Worm (Caenorhabditis elegans) whole organism, early embryonic: Measurements from ENCODE around the gene ckb-2.
A peak's percentile ranks its signal among the peaks of the same experiment; 100 is the strongest.

Source experiments
- B0310.2 ChIP-seq: sonication (generic microtip); optimal IDR thresholded peaks from 2 replicates; lab custom pipeline; 2016; ENCODE audit warnings: mild to moderate bottlenecking, missing genetic modification characterization, missing compliant biosample characterization
- F13C5.2 ChIP-seq: sonication (generic microtip); optimal IDR thresholded peaks from 2 replicates; lab custom pipeline; 2017; ENCODE audit warnings: mild to moderate bottlenecking, missing genetic modification characterization, inconsistent platforms, missing compliant biosample characterization
- aly-1 ChIP-seq: sonication (generic microtip); optimal IDR thresholded peaks from 2 replicates; lab custom pipeline; 2016; ENCODE audit warnings: missing genetic modification characterization, missing compliant biosample characterization
- ama-1 ChIP-seq: fragments of 150-350 bp; optimal IDR thresholded peaks from 2 replicates; lab custom pipeline; 2014
- ceh-13 ChIP-seq: fragments of 200-800 bp; sonication (Bioruptor generic); optimal IDR thresholded peaks from 2 replicates; lab custom pipeline; 2018; ENCODE audit warnings: mild to moderate bottlenecking, missing genetic modification characterization, missing compliant biosample characterization
- ceh-36 ChIP-seq: sonication (generic microtip); optimal IDR thresholded peaks from 2 replicates; lab custom pipeline; 2016; ENCODE audit warnings: missing genetic modification characterization, inconsistent platforms, missing compliant biosample characterization
- ets-7 ChIP-seq: sonication (generic microtip); optimal IDR thresholded peaks from 2 replicates; lab custom pipeline; 2016; ENCODE audit warnings: missing genotype, missing genetic modification characterization, missing compliant biosample characterization
- flt-1 ChIP-seq: fragments of 200-800 bp; sonication (Bioruptor generic); IDR thresholded peaks from 2 replicates; pipeline ENCODE4 v1.3.6; 2022; ENCODE audit warnings: missing genetic modification characterization, missing compliant biosample characterization
- hmbx-1 ChIP-seq: sonication (generic microtip); optimal IDR thresholded peaks from 2 replicates; lab custom pipeline; 2016; ENCODE audit warnings: mild to moderate bottlenecking, missing genetic modification characterization, missing compliant biosample characterization
- hmg-4 ChIP-seq: fragments of 200-800 bp; sonication (Bioruptor generic); optimal IDR thresholded peaks from 2 replicates; lab custom pipeline; 2018; ENCODE audit warnings: mild to moderate bottlenecking, missing genetic modification characterization, missing compliant biosample characterization
- hnd-1 ChIP-seq: sonication (generic microtip); optimal IDR thresholded peaks from 2 replicates; lab custom pipeline; 2016; ENCODE audit warnings: missing genetic modification characterization, missing compliant biosample characterization
- pes-1 ChIP-seq: fragments of 200-800 bp; sonication (Bioruptor generic); IDR thresholded peaks from 2 replicates; pipeline ENCODE4 v1.3.6; 2022; ENCODE audit warnings: missing genetic modification reagents, missing genetic modification characterization, missing compliant biosample characterization
- scrt-1 ChIP-seq: fragments of 200-800 bp; sonication (Bioruptor generic); IDR thresholded peaks from 2 replicates; pipeline ENCODE4 v1.3.6; 2022; ENCODE audit warnings: missing genetic modification characterization, missing compliant biosample characterization
- sea-1 ChIP-seq: fragments of 200-800 bp; sonication (Bioruptor generic); conservative IDR thresholded peaks from 2 replicates; pipeline ENCODE4 v1.3.6; 2022; ENCODE audit warnings: missing genetic modification characterization, missing compliant biosample characterization
- tbx-11 ChIP-seq: fragments of 200-800 bp; sonication (Bioruptor generic); IDR thresholded peaks from 2 replicates; pipeline ENCODE4 v1.3.6; 2022; ENCODE audit warnings: missing genetic modification characterization, missing compliant biosample characterization
- tbx-37 ChIP-seq: fragments of 200-800 bp; sonication (Bioruptor generic); conservative IDR thresholded peaks from 2 replicates; pipeline ENCODE4 v1.3.6; 2022; ENCODE audit warnings: missing genetic modification reagents, missing genetic modification characterization, missing compliant biosample characterization
- tra-4 ChIP-seq: sonication (generic microtip); optimal IDR thresholded peaks from 2 replicates; lab custom pipeline; 2017; ENCODE audit warnings: missing genetic modification characterization, missing compliant biosample characterization

Gene ckb-2

DNA sequence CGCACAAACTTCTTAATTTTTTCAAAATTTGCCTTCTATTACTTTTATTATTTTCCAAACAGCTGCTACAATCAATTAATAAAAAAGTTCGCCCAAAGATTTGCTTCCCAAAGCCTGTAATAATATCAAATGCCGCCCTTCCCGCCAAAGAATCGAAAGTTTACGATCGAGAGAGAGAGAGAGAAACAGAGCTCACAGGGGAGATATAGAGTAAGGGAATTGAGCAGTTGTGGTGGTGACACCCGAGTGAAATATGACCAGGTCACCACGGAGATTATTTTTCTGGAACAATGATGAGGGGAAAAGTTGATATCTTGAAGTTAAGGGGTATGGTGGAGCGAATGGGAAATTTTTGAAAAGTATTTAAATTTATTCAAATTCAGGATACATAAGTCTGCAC lies 7.8 kb upstream of the ckb-2 start:
- TF ChIP-seq ama-1 (lab: Kevin White, UChicago) (no peak), flt-1 (GFP tag; lab: Robert Waterston, UW) (no peak), aly-1 (tag; lab: Kevin White, UChicago) (no peak)

ce11 chrIII:4362332-4362731 lies 5.4 kb upstream of the ckb-2 start:
- no peak for TF ChIP-seq tbx-37 (GFP tag; lab: Robert Waterston, UW)
- TF ChIP-seq B0310.2 (tag; lab: Kevin White, UChicago), result no peak
- no peak for TF ChIP-seq tbx-11 (GFP tag; lab: Robert Waterston, UW)
- peak; percentile 4 for TF ChIP-seq F13C5.2 (tag; lab: Kevin White, UChicago)
- TF ChIP-seq scrt-1, result no peak
- 0 out of 2 replicates have a peak, but pooled peaks have one; percentile 22 for TF ChIP-seq flt-1 (GFP tag; lab: Robert Waterston, UW)
- TF ChIP-seq ets-7 (tag; lab: Kevin White, UChicago), result no peak
- TF ChIP-seq sea-1 (GFP tag; lab: Robert Waterston, UW), result no peak
- TF ChIP-seq pes-1, result no peak; the same call in 1 of the 2 replicates
- TF ChIP-seq hmbx-1, result no peak
- no peak for TF ChIP-seq hnd-1
- no peak for TF ChIP-seq ama-1 (lab: Kevin White, UChicago)
- TF ChIP-seq ceh-36 (tag; lab: Kevin White, UChicago), result no peak
- TF ChIP-seq aly-1 (tag; lab: Kevin White, UChicago), result peak; percentile 1
- TF ChIP-seq ceh-13 (GFP tag; lab: Kevin White, UChicago), result peak; percentile 13
- no peak for TF ChIP-seq tra-4 (tag; lab: Kevin White, UChicago)
- TF ChIP-seq hmg-4 (GFP tag; lab: Kevin White, UChicago), result no peak

DNA sequence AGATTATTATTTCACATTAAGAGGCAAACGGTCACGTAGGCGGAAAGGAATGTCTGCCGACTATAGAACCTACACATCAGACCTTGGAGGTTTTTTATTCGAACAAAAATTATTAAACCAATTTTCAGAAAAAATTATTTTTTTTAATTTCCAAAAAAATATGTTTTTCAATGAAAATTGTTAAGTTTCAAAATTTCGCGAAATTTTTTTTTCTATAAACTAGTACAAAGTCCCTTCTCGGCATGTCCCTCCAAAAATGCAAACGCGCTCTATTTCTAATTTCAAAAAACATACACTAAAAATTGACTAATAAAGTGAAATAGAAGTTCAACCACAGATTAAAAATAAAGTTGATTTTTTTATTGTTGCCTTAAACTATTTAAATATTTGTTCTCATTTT lies 2.8 kb upstream of the ckb-2 start, which contains the start of gene ckb-1:
Gene ckb-1, plus strand, starts transcription at position 301 of the 400 bp plus-strand sequence.
- TF ChIP-seq hmbx-1 (no peak), tbx-11 (GFP tag; lab: Robert Waterston, UW) (no peak)

ce11 chrIII:4369381-4369809 lies 1.6 kb downstream of the ckb-2 start:
- TF ChIP-seq tbx-11 (GFP tag; lab: Robert Waterston, UW) (peak; percentile 77), ets-7 (tag; lab: Kevin White, UChicago) (peak; percentile 40), aly-1 (tag; lab: Kevin White, UChicago) (peak; percentile 87), sea-1 (GFP tag; lab: Robert Waterston, UW) (peak; percentile 75; the same call in 1 of the 2 replicates), ceh-13 (GFP tag; lab: Kevin White, UChicago) (peak; percentile 22), tbx-37 (GFP tag; lab: Robert Waterston, UW) (peak; percentile 82), scrt-1 (peak; percentile 86), ceh-36 (tag; lab: Kevin White, UChicago) (peak; percentile 23), hmbx-1 (peak; percentile 40), B0310.2 (tag; lab: Kevin White, UChicago) (peak; percentile 1), F13C5.2 (tag; lab: Kevin White, UChicago) (peak; percentile 84), flt-1 (GFP tag; lab: Robert Waterston, UW) (peak; percentile 85), hmg-4 (GFP tag; lab: Kevin White, UChicago) (peak; percentile 75), pes-1 (peak; percentile 89)

- no peak for TF ChIP-seq ama-1 (lab: Kevin White, UChicago)
- TF ChIP-seq sea-1 (GFP tag; lab: Robert Waterston, UW), result no peak
- no peak for TF ChIP-seq tbx-37 (GFP tag; lab: Robert Waterston, UW)
- TF ChIP-seq ceh-13 (GFP tag; lab: Kevin White, UChicago), result no peak
- TF ChIP-seq hmbx-1, result no peak
- TF ChIP-seq pes-1, result no peak
- no peak for TF ChIP-seq F13C5.2 (tag; lab: Kevin White, UChicago)
- TF ChIP-seq ceh-36 (tag; lab: Kevin White, UChicago), result no peak
- no peak for TF ChIP-seq ets-7 (tag; lab: Kevin White, UChicago)
- no peak for TF ChIP-seq aly-1 (tag; lab: Kevin White, UChicago)
- TF ChIP-seq B0310.2 (tag; lab: Kevin White, UChicago), result no peak
- TF ChIP-seq tra-4 (tag; lab: Kevin White, UChicago), result no peak
- TF ChIP-seq hnd-1, result no peak
- TF ChIP-seq tbx-11 (GFP tag; lab: Robert Waterston, UW), result no peak
These were observed 2.8 kb downstream of the ckb-2 start, which contains the start of gene ckb-3 for ce11 chrIII:4370585-4370984. TSS of gene ckb-3 (plus strand) at chrIII:4370885.

ce11 chrIII:4372894-4373293 lies 5.1 kb downstream of the ckb-2 start:
- TF ChIP-seq ceh-36 (tag; lab: Kevin White, UChicago), result no peak
- no peak for TF ChIP-seq hmbx-1
- TF ChIP-seq hmg-4 (GFP tag; lab: Kevin White, UChicago), result no peak
- no peak for TF ChIP-seq B0310.2 (tag; lab: Kevin White, UChicago)
- no peak for TF ChIP-seq tbx-11 (GFP tag; lab: Robert Waterston, UW)
- TF ChIP-seq flt-1 (GFP tag; lab: Robert Waterston, UW), result no peak
- TF ChIP-seq tbx-37 (GFP tag; lab: Robert Waterston, UW), result no peak
- no peak for TF ChIP-seq scrt-1
- TF ChIP-seq sea-1 (GFP tag; lab: Robert Waterston, UW), result no peak
- TF ChIP-seq aly-1 (tag; lab: Kevin White, UChicago), result no peak
- TF ChIP-seq pes-1, result no peak

DNA sequence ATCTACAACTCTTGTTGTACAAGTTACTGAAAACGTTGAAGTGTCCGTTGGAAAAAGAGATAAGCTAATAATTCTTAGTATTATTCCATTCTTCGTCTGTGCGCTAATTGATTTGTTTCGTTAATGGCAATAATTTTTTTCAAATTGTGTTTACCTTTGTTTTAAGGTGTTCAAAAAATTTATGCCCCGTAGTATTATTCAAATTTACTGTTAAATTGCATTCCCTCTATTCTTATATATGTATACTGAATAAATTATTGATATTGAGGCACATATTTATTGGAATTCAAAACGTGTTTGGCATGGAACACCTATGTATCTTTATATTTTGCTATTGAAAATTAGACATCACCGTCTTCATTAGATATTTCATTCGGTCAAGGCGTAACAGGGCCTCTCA lies 7.1 kb downstream of the ckb-2 start, which contains the start of gene pals-26:
Gene pals-26, plus strand, starts transcription at position 301 of the 400 bp plus-strand sequence.
- no peak for TF ChIP-seq tbx-11 (GFP tag; lab: Robert Waterston, UW)
- TF ChIP-seq ceh-36 (tag; lab: Kevin White, UChicago), result no peak
- TF ChIP-seq tbx-37 (GFP tag; lab: Robert Waterston, UW), result no peak
- TF ChIP-seq hmg-4 (GFP tag; lab: Kevin White, UChicago), result no peak
- no peak for TF ChIP-seq F13C5.2 (tag; lab: Kevin White, UChicago)
- no peak for TF ChIP-seq ama-1 (lab: Kevin White, UChicago)
- no peak for TF ChIP-seq ets-7 (tag; lab: Kevin White, UChicago)
- no peak for TF ChIP-seq sea-1 (GFP tag; lab: Robert Waterston, UW)
- no peak for TF ChIP-seq aly-1 (tag; lab: Kevin White, UChicago)
- TF ChIP-seq ceh-13 (GFP tag; lab: Kevin White, UChicago), result no peak
- no peak for TF ChIP-seq pes-1
- no peak for TF ChIP-seq flt-1 (GFP tag; lab: Robert Waterston, UW)
- TF ChIP-seq hnd-1, result no peak
- TF ChIP-seq scrt-1, result no peak
